Worm (Caenorhabditis elegans) whole organism, late embryonic: ENCODE measurements around the gene T22D1.3.

Source experiments
- gmeb-2 ChIP-seq: sonication (generic microtip); optimal IDR thresholded peaks from 2 replicates; lab custom pipeline; 2016; ENCODE audit warnings: missing genetic modification characterization, inconsistent platforms, missing compliant biosample characterization
- pat-9 ChIP-seq: fragments of 200-800 bp; sonication (Bioruptor generic); optimal IDR thresholded peaks from 2 replicates; lab custom pipeline; 2018; ENCODE audit warnings: mild to moderate bottlenecking, missing genetic modification characterization, moderate library complexity, missing compliant biosample characterization
- pax-1 ChIP-seq: fragments of 150-350 bp; optimal IDR thresholded peaks from 2 replicates; lab custom pipeline; 2014; ENCODE audit warnings: missing biosample characterization, missing genetic modification characterization
- rnt-1 ChIP-seq: sonication (generic microtip); optimal IDR thresholded peaks from 2 replicates; lab custom pipeline; 2016; ENCODE audit warnings: missing genetic modification characterization, missing compliant biosample characterization

ce11 chrIV:6880415-6880814 lies 32.9 kb upstream of the T22D1.3 start:
- TF ChIP-seq gmeb-2 (tag; lab: Kevin White, UChicago) (no peak), rnt-1 (tag; lab: Kevin White, UChicago) (no peak), pat-9 (tag; lab: Kevin White, UChicago) (no peak), pax-1 (tag; lab: Kevin White, UChicago) (no peak)
